Worm (Caenorhabditis elegans): ENCODE data around the gene lido-11.

The lido-11 gene

DNA sequence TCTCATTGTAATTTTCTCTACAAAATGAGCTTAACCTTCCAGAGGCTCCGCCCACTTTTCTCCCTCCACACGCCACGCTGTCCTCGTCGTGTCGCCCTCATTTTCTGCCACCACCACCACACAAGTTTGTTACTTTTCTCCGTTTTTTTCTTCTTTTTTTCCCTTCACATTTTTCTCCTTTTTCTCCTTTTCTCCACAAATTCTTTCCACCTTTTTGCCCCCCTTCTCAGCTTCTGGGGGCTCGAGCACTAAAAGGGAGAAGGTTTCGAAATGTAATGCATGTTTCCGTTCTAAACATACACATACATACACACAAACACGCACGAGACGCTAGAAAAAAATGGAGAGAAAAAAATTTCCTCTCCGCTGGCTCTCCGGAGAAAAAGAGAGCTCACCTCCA is 27.2 kb upstream of the lido-11 start, which contains the start of gene nhr-88:
TSS of gene nhr-88 (plus strand) at position 43 of the 400 bp plus-strand sequence.
- TF ChIP-seq isw-1 (GFP tag; IDR thresholded peaks at IDR 0.05) = peak; percentile 23; the same call in 1 of the 2 replicates
- peak; percentile 36 for TF ChIP-seq nhr-47 (tag; optimal IDR thresholded peaks at IDR 0.05)
- no peak for TF ChIP-seq mep-1 (tag; optimal IDR thresholded peaks at IDR 0.05)
- TF ChIP-seq snu-23 (GFP tag; optimal IDR thresholded peaks at IDR 0.05) = peak; percentile 23
- peak; percentile 41 for TF ChIP-seq nhr-71 (tag; optimal IDR thresholded peaks at IDR 0.05)
- TF ChIP-seq unc-98 (GFP tag; IDR thresholded peaks at IDR 0.05) = no peak
- peak in 1 of 2 experiments; percentile 42 for TF ChIP-seq lsy-2 (tag; optimal IDR thresholded peaks at IDR 0.05)
- TF ChIP-seq lin-14 (GFP tag; optimal IDR thresholded peaks at IDR 0.05) = peak; percentile 79
- peak; percentile 12 for TF ChIP-seq xbp-1 (tag; optimal IDR thresholded peaks at IDR 0.05)
- TF ChIP-seq tbx-2 (tag; optimal IDR thresholded peaks at IDR 0.05) = peak; percentile 20
- peak in 1 of 3 experiments; percentile 48 for TF ChIP-seq ceh-82 (tag; optimal IDR thresholded peaks at IDR 0.05)
- peak; percentile 38 for TF ChIP-seq egl-13 (tag; optimal IDR thresholded peaks at IDR 0.05)
- TF ChIP-seq ceh-63 (GFP tag; optimal IDR thresholded peaks at IDR 0.05) = no peak
- no peak for TF ChIP-seq egl-27 (tag; optimal IDR thresholded peaks at IDR 0.05)
- TF ChIP-seq unc-86 (tag; optimal IDR thresholded peaks at IDR 0.05) = peak; percentile 32
- TF ChIP-seq blmp-1 (tag; optimal IDR thresholded peaks at IDR 0.05) = no peak
- TF ChIP-seq swsn-7 (tag; optimal IDR thresholded peaks at IDR 0.05) = peak; percentile 9
- peak in 1 of 2 experiments; percentile 10 for TF ChIP-seq efl-1 (optimal IDR thresholded peaks at IDR 0.05)
- TF ChIP-seq efl-1 (GFP tag; optimal IDR thresholded peaks at IDR 0.05 in 1 of 2) = peak in 1 of 2 experiments; percentile 54
- peak; percentile 60 for TF ChIP-seq fkh-8 (tag; optimal IDR thresholded peaks at IDR 0.05)

DNA sequence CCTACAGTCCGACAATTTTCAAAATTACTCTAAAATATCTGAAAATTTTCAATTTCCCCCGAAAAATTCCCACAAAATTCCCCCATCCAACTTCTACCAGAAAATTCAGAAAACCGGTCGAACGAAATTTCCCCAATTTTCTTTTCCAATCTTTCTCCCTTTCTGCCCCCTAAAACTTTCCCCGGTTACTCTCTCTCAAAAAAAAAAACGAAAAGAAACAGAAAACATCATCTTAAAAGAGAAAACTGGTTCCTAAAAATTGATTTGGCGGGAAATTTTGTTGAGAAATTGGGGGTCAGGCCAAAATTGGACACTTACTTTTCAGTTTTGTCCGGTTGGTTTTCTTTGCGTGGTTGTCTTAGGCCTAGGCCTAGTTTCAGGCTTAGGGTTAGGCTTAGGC is 26.1 kb upstream of the lido-11 start:
- peak in 1 of 2 experiments; percentile 3 for TF ChIP-seq lsy-2 (tag; optimal IDR thresholded peaks at IDR 0.05)
- TF ChIP-seq lin-14 (GFP tag; optimal IDR thresholded peaks at IDR 0.05) = peak; percentile 29
- no peak for TF ChIP-seq alr-1 (tag; optimal IDR thresholded peaks at IDR 0.05; ENCODE audit: borderline replicate concordance)
- no peak for TF ChIP-seq C16A3.4 (tag; optimal IDR thresholded peaks at IDR 0.05)
- peak in 1 of 2 experiments; percentile 45 for TF ChIP-seq lin-35 (GFP tag; optimal IDR thresholded peaks at IDR 0.05)
- TF ChIP-seq snu-23 (GFP tag; optimal IDR thresholded peaks at IDR 0.05) = peak; percentile 6
- TF ChIP-seq ces-1 (GFP tag; optimal IDR thresholded peaks at IDR 0.05) = no peak
- TF ChIP-seq nhr-85 (tag) = peak; percentile 88
- TF ChIP-seq nhr-20 (tag; optimal IDR thresholded peaks at IDR 0.05) = no peak
- TF ChIP-seq skn-1 (tag; optimal IDR thresholded peaks at IDR 0.05) = no peak
- no peak for TF ChIP-seq nhr-12 (tag; optimal IDR thresholded peaks at IDR 0.05)
- TF ChIP-seq ceh-8 (GFP tag; optimal IDR thresholded peaks at IDR 0.05) = no peak
- TF ChIP-seq swsn-7 (tag; optimal IDR thresholded peaks at IDR 0.05) = no peak
- TF ChIP-seq efl-1 (optimal IDR thresholded peaks at IDR 0.05) = peak in 1 of 2 experiments; percentile 7
- TF ChIP-seq efl-1 (GFP tag; optimal IDR thresholded peaks at IDR 0.05 in 1 of 2) = no peak
- peak; percentile 68 for TF ChIP-seq grh-1 (GFP tag; IDR thresholded peaks at IDR 0.05)
- peak; percentile 89 for TF ChIP-seq blmp-1 (tag; optimal IDR thresholded peaks at IDR 0.05)
- TF ChIP-seq efl-3 (GFP tag; optimal IDR thresholded peaks at IDR 0.05) = no peak
- no peak for TF ChIP-seq mep-1 (tag; optimal IDR thresholded peaks at IDR 0.05)
- TF ChIP-seq dpl-1 (GFP tag; optimal IDR thresholded peaks at IDR 0.05) = peak in 1 of 3 experiments; percentile 21
- no peak for TF ChIP-seq ztf-4 (tag; optimal IDR thresholded peaks at IDR 0.05)
- no peak for TF ChIP-seq ceh-88 (GFP tag; IDR thresholded peaks at IDR 0.05)

ce11 chrII:2979061-2979460 is 24.7 kb upstream of the lido-11 start:
- no peak for TF ChIP-seq C04F5.9 (tag; optimal IDR thresholded peaks at IDR 0.05)
- no peak for TF ChIP-seq hpl-2 (GFP tag; optimal IDR thresholded peaks at IDR 0.05)
- no peak for TF ChIP-seq nhr-84 (tag; optimal IDR thresholded peaks at IDR 0.05)
- TF ChIP-seq C34B4.2 (tag; optimal IDR thresholded peaks at IDR 0.05) = no peak
- no peak for TF ChIP-seq nhr-19 (GFP tag; conservative IDR thresholded peaks at IDR 0.05)

Data from whole organism, L1 larva.